Fruit fly (Drosophila melanogaster) ovary, adult (tissue): Measurements from ENCODE around the gene Argp.
A peak's percentile ranks its signal among the peaks of the same experiment; 100 is the strongest.

Experiments used
- CG17801 ChIP-seq: fragments of 200-800 bp; optimal IDR thresholded peaks from 2 replicates; lab custom pipeline; 2019; ENCODE audit warnings: missing biosample characterization, mild to moderate bottlenecking, missing genetic modification characterization, moderate library complexity; ENCODE audit not compliant: partially characterized antibody

Argp gene

dm6 chr3R:13713984-13714532 lies 4.3 kb upstream of the Argp start:
- TF ChIP-seq CG17801: no peak

- no peak for TF ChIP-seq CG17801
These were observed 3.8 kb upstream of the Argp start for dm6 chr3R:13713541-13713940.

dm6 chr3R:13711735-13712134 lies 2.0 kb upstream of the Argp start, which contains the start of the genes primo-1 and primo-2:
Gene primo-1, minus strand, starts transcription at chr3R:13711835.
Gene primo-2, minus strand, starts transcription at chr3R:13711835.
- TF ChIP-seq CG17801: no peak

- TF ChIP-seq CG17801: peak; percentile 34
These were observed 906 bp upstream of the Argp start for dm6 chr3R:13710645-13711044.

dm6 chr3R:13706457-13706856 lies 3.3 kb downstream of the Argp start, which contains the start of gene Adgf-C:
Gene Adgf-C, plus strand, starts transcription at chr3R:13706757.
- no peak for TF ChIP-seq CG17801

dm6 chr3R:13705292-13705885 lies 4.3 kb downstream of the Argp start, which contains the start of gene Adgf-D:
Gene Adgf-D, minus strand, starts transcription at chr3R:13705402.
- no peak for TF ChIP-seq CG17801

- no peak for TF ChIP-seq CG17801
These were observed 9.0 kb downstream of the Argp start, which contains the start of gene f-cup for dm6 chr3R:13700738-13701137. Gene f-cup, minus strand, starts transcription at chr3R:13700838.

dm6 chr3R:13700192-13700591 lies 9.5 kb downstream of the Argp start, which contains the start of gene ninaB:
Gene ninaB, plus strand, starts transcription at chr3R:13700565.
- TF ChIP-seq CG17801: no peak

- TF ChIP-seq CG17801: no peak
These were observed 10.4 kb downstream of the Argp start for dm6 chr3R:13699350-13699749.

- TF ChIP-seq CG17801: no peak
These were observed 16.0 kb downstream of the Argp start, which contains the start of gene CG14367 for dm6 chr3R:13693753-13694152. Gene CG14367, plus strand, starts transcription at chr3R:13694053.

- no peak for TF ChIP-seq CG17801
These were observed 23.1 kb downstream of the Argp start, which contains the start of gene omd for dm6 chr3R:13686371-13687211. Gene omd, minus strand, starts transcription at chr3R:13687210.

- no peak for TF ChIP-seq CG17801
These were observed 23.8 kb downstream of the Argp start for dm6 chr3R:13685969-13686368.

- no peak for TF ChIP-seq CG17801
These were observed 25.0 kb downstream of the Argp start for dm6 chr3R:13684569-13685402.

- peak; percentile 31 for TF ChIP-seq CG17801
These were observed 25.8 kb downstream of the Argp start, which contains the start of gene flfl for dm6 chr3R:13683624-13684568. Gene flfl, plus strand, starts transcription at chr3R:13683921.
